Fruit fly (Drosophila melanogaster) whole organism, adult: ENCODE results near the gene CG3198.

Experiments
- CG11617 ChIP-seq: fragments of 200-800 bp; sonication (Bioruptor generic); optimal IDR thresholded peaks from 2 replicates; lab custom pipeline; 2017; ENCODE audit warnings: mild to moderate bottlenecking, missing biosample characterization, missing genetic modification reagents, missing genetic modification characterization
- CG12768 ChIP-seq: fragments of 200-800 bp; sonication (Bioruptor generic); optimal IDR thresholded peaks from 2 replicates; lab custom pipeline; 2017; ENCODE audit warnings: missing biosample characterization, missing genetic modification characterization, mild to moderate bottlenecking, moderate library complexity, missing genetic modification reagents
- CG14711 ChIP-seq: fragments of 200-800 bp; sonication (Bioruptor generic); optimal IDR thresholded peaks from 2 replicates; lab custom pipeline; 2018; ENCODE audit warnings: missing biosample characterization, mild to moderate bottlenecking, missing genetic modification characterization, moderate library complexity
- CG1620 ChIP-seq: fragments of 200-800 bp; sonication (Bioruptor generic); optimal IDR thresholded peaks from 2 replicates; lab custom pipeline; 2016; ENCODE audit warnings: missing biosample characterization, missing genetic modification characterization
- CG33017 ChIP-seq: fragments of 200-800 bp; sonication (Bioruptor generic); optimal IDR thresholded peaks from 2 replicates; lab custom pipeline; 2018; ENCODE audit warnings: missing biosample characterization, mild to moderate bottlenecking, missing genetic modification characterization, moderate library complexity
- Clk ChIP-seq: fragments of 200-800 bp; sonication (Bioruptor generic); optimal IDR thresholded peaks from 2 replicates; lab custom pipeline; 2017; ENCODE audit warnings: missing biosample characterization, missing genetic modification characterization
- Crg-1 ChIP-seq: fragments of 200-800 bp; sonication (Bioruptor generic); optimal IDR thresholded peaks from 2 replicates; lab custom pipeline; 2016; ENCODE audit warnings: missing biosample characterization, missing genetic modification characterization
- bab1 ChIP-seq: fragments of 200-800 bp; sonication (Bioruptor generic); optimal IDR thresholded peaks from 3 replicates; lab custom pipeline; 2019; ENCODE audit warnings: missing biosample characterization, mild to moderate bottlenecking, missing genetic modification characterization, moderate library complexity
- cic ChIP-seq: fragments of 200-800 bp; sonication (Bioruptor generic); optimal IDR thresholded peaks from 2 replicates; lab custom pipeline; 2017; ENCODE audit warnings: missing biosample characterization, mild to moderate bottlenecking, missing genetic modification characterization, moderate library complexity
- kay ChIP-seq: fragments of 200-800 bp; sonication (Bioruptor generic); peaks from one replicate; lab custom pipeline; 2016; ENCODE audit warnings: missing biosample characterization, missing genetic modification characterization, borderline replicate concordance
- pad ChIP-seq: fragments of 200-800 bp; sonication (Bioruptor generic); optimal IDR thresholded peaks from 3 replicates; lab custom pipeline; 2017; ENCODE audit warnings: missing biosample characterization, missing genetic modification characterization, mild to moderate bottlenecking, moderate library complexity, missing genetic modification reagents
- tj ChIP-seq: fragments of 200-800 bp; sonication (Bioruptor generic); optimal IDR thresholded peaks from 3 replicates; lab custom pipeline; 2017; ENCODE audit warnings: missing biosample characterization, mild to moderate bottlenecking, missing genetic modification characterization, moderate library complexity
- toe ChIP-seq: fragments of 200-800 bp; sonication (Bioruptor generic); optimal IDR thresholded peaks from 2 replicates; lab custom pipeline; 2016; ENCODE audit warnings: missing biosample characterization, missing genetic modification characterization

DNA sequence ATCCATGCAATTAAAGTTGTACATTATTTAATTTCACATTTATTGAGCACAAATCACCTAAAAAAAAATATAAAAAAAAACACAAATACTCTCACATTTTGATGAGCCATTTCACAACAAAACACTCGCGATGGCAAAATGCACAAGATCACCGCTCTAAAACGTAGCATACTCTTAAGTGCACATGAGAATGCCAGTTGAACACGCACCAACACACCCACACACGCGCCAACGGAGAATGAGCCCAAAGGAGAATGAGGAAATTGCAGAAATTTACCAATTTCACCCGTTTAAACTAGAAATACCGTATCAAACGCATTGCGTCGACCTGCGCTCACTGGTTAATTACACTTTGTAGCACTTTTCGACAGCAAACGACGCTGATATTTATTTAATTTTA lies 13.9 kb downstream of the CG3198 start:
- TF ChIP-seq tj (no peak), CG11617 (GFP tag; lab: Kevin White, UChicago) (no peak), CG1620 (GFP tag; lab: Kevin White, UChicago) (no peak), CG33017 (no peak), CG12768 (GFP tag; lab: Kevin White, UChicago) (no peak), CG14711 (tag; lab: Kevin White, UChicago) (no peak), kay (GFP tag; lab: Kevin White, UChicago) (no peak), cic (GFP tag; lab: Kevin White, UChicago) (no peak), bab1 (GFP tag; lab: Kevin White, UChicago) (no peak), pad (no peak), Crg-1 (GFP tag; lab: Kevin White, UChicago) (no peak), toe (no peak), Clk (GFP tag; lab: Kevin White, UChicago) (no peak)
